Fruit fly (Drosophila melanogaster) whole organism, embryonic: ENCODE results near the gene CG10254.

Source experiments
- ATbp ChIP-seq: fragments of 200-800 bp; sonication (Bioruptor generic); optimal IDR thresholded peaks from 2 replicates; lab custom pipeline; 2017; ENCODE audit warnings: missing biosample characterization, mild to moderate bottlenecking, missing genetic modification characterization, missing genetic modification reagents
- Antp ChIP-seq: fragments of 200-800 bp; sonication (Bioruptor generic); optimal IDR thresholded peaks from 3 replicates; lab custom pipeline; 2016; ENCODE audit warnings: missing biosample characterization, missing genetic modification characterization
- Asciz ChIP-seq: fragments of 200-800 bp; sonication (Bioruptor generic); optimal IDR thresholded peaks from 2 replicates; lab custom pipeline; 2017; ENCODE audit warnings: missing biosample characterization, mild to moderate bottlenecking, missing genetic modification characterization, missing genetic modification reagents
- CG10543 ChIP-seq: fragments of 200-800 bp; sonication (Bioruptor generic); optimal IDR thresholded peaks from 3 replicates; lab custom pipeline; 2017; ENCODE audit warnings: missing biosample characterization, mild to moderate bottlenecking, missing genetic modification characterization, moderate library complexity
- CG12219 ChIP-seq: fragments of 200-800 bp; sonication (Bioruptor generic); optimal IDR thresholded peaks from 3 replicates; lab custom pipeline; 2018; ENCODE audit warnings: missing biosample characterization, mild to moderate bottlenecking, missing genetic modification characterization
- CG13424 ChIP-seq: fragments of 200-800 bp; sonication (Bioruptor generic); optimal IDR thresholded peaks from 2 replicates; lab custom pipeline; 2019; ENCODE audit warnings: missing biosample characterization, mild to moderate bottlenecking, missing genetic modification characterization, moderate library complexity
- CG16815 ChIP-seq: fragments of 200-800 bp; sonication (Bioruptor generic); optimal IDR thresholded peaks from 3 replicates; lab custom pipeline; 2017; ENCODE audit warnings: missing biosample characterization, mild to moderate bottlenecking, missing genetic modification characterization
- CG18011 ChIP-seq: fragments of 200-800 bp; sonication (Bioruptor generic); optimal IDR thresholded peaks from 2 replicates; lab custom pipeline; 2017; ENCODE audit warnings: missing biosample characterization, missing genetic modification characterization, mild to moderate bottlenecking, moderate library complexity, missing genotype
- CG18476 ChIP-seq: fragments of 200-800 bp; sonication (Bioruptor generic); optimal IDR thresholded peaks from 2 replicates; lab custom pipeline; 2016; ENCODE audit warnings: missing biosample characterization, mild to moderate bottlenecking, missing genetic modification characterization
- CG2199 ChIP-seq: fragments of 200-800 bp; sonication (Bioruptor generic); IDR thresholded peaks from 3 replicates; pipeline ENCODE4 v1.3.6; 2022; ENCODE audit warnings: missing biosample characterization, missing genetic modification characterization
- CG2875 ChIP-seq: fragments of 200-800 bp; sonication (Bioruptor generic); optimal IDR thresholded peaks from 2 replicates; lab custom pipeline; 2017; ENCODE audit warnings: missing biosample characterization, mild to moderate bottlenecking, missing genetic modification characterization, missing genetic modification reagents
- CG3065 ChIP-seq: fragments of 200-800 bp; sonication (Bioruptor generic); optimal IDR thresholded peaks from 2 replicates; lab custom pipeline; 2016; ENCODE audit warnings: missing biosample characterization, missing genetic modification characterization
- CG31365 ChIP-seq: fragments of 200-800 bp; sonication (Bioruptor generic); optimal IDR thresholded peaks from 2 replicates; lab custom pipeline; 2018; ENCODE audit warnings: missing biosample characterization, mild to moderate bottlenecking, missing genetic modification characterization
- CG32772 ChIP-seq: fragments of 200-800 bp; sonication (Bioruptor generic); IDR thresholded peaks from 2 replicates; pipeline ENCODE4 v1.3.6; 2022; ENCODE audit warnings: missing biosample characterization, missing genetic modification characterization
- CG4360 ChIP-seq: fragments of 200-800 bp; sonication (Bioruptor generic); IDR thresholded peaks from 2 replicates; pipeline ENCODE4 v1.3.6; 2022; ENCODE audit warnings: missing biosample characterization, missing genetic modification characterization
- CG4730 ChIP-seq: fragments of 200-800 bp; sonication (Bioruptor generic); IDR thresholded peaks from 2 replicates; pipeline ENCODE4 v1.3.6; 2022; ENCODE audit warnings: missing biosample characterization, missing genetic modification characterization
- CG5180 ChIP-seq: fragments of 200-800 bp; sonication (Bioruptor generic); optimal IDR thresholded peaks from 3 replicates; lab custom pipeline; 2017; ENCODE audit warnings: missing biosample characterization, missing genetic modification characterization, mild to moderate bottlenecking, moderate library complexity, missing genetic modification reagents
- CG6813 ChIP-seq: fragments of 200-800 bp; sonication (Bioruptor generic); optimal IDR thresholded peaks from 2 replicates; lab custom pipeline; 2017; ENCODE audit warnings: missing biosample characterization, missing genetic modification characterization, mild to moderate bottlenecking, moderate library complexity, missing genetic modification reagents
- CG8478 ChIP-seq: fragments of >200 bp; optimal IDR thresholded peaks from 2 replicates; lab custom pipeline; 2018
- Dbx ChIP-seq: fragments of 200-800 bp; sonication (Bioruptor generic); IDR thresholded peaks from 3 replicates; pipeline ENCODE4 v1.3.6; 2022; ENCODE audit warnings: missing biosample characterization, missing genetic modification characterization
- Deaf1 ChIP-seq: fragments of 200-800 bp; optimal IDR thresholded peaks from 3 replicates; lab custom pipeline; 2019; ENCODE audit warnings: missing biosample characterization, mild to moderate bottlenecking, missing genetic modification characterization, moderate library complexity
- Doc2 ChIP-seq: fragments of 200-800 bp; sonication (Bioruptor generic); IDR thresholded peaks from 2 replicates; pipeline ENCODE4 v1.3.6; 2022; ENCODE audit warnings: missing biosample characterization, missing genetic modification characterization
- Dref ChIP-seq: fragments of 200-800 bp; sonication (Bioruptor generic); IDR thresholded peaks from 2 replicates; pipeline ENCODE4 v1.3.6; 2022; ENCODE audit warnings: missing biosample characterization, missing genetic modification characterization
- HLH4C ChIP-seq: fragments of 200-800 bp; sonication (Bioruptor generic); IDR thresholded peaks from 3 replicates; pipeline ENCODE4 v1.3.6; 2022; ENCODE audit warnings: missing biosample characterization, missing genetic modification characterization; ENCODE audit not compliant: partially characterized antibody
- Hand ChIP-seq: fragments of 200-800 bp; sonication (Bioruptor generic); optimal IDR thresholded peaks from 2 replicates; lab custom pipeline; 2017; ENCODE audit warnings: mild to moderate bottlenecking, missing biosample characterization, missing genetic modification reagents, missing genetic modification characterization
- HmgD ChIP-seq: fragments of 200-800 bp; sonication (Bioruptor generic); optimal IDR thresholded peaks from 3 replicates; lab custom pipeline; 2016; ENCODE audit warnings: missing biosample characterization, missing genetic modification characterization
- Lpt ChIP-seq: fragments of >200 bp; optimal IDR thresholded peaks from 2 replicates; lab custom pipeline; 2018; ENCODE audit warnings: missing biosample characterization, missing genetic modification characterization
- Med ChIP-seq: fragments of 200-800 bp; sonication (Bioruptor generic); peaks from one replicate; lab custom pipeline; 2016; ENCODE audit warnings: missing biosample characterization, missing genetic modification characterization, mild to moderate bottlenecking, inconsistent platforms, moderate library complexity
- Pdp1 ChIP-seq, 2 experiments: fragments of 200-800 bp; sonication (Bioruptor generic); optimal IDR thresholded peaks; 3 replicates each; lab custom pipeline; 2016; ENCODE audit warnings: missing biosample characterization in 2 of 2, missing genetic modification characterization in 2 of 2, mild to moderate bottlenecking in 1 of 2, moderate library complexity in 1 of 2
- Poxn ChIP-seq: fragments of 200-800 bp; sonication (Bioruptor generic); IDR thresholded peaks from 2 replicates; pipeline ENCODE4 v1.3.6; 2022; ENCODE audit warnings: missing biosample characterization, missing genetic modification characterization
- Rx ChIP-seq: fragments of 200-800 bp; sonication (Bioruptor generic); IDR thresholded peaks from 2 replicates; pipeline ENCODE4 v1.3.6; 2022; ENCODE audit warnings: missing biosample characterization, missing genetic modification characterization
- Sox102F ChIP-seq: fragments of 200-800 bp; sonication (Bioruptor generic); optimal IDR thresholded peaks from 2 replicates; lab custom pipeline; 2018; ENCODE audit warnings: missing biosample characterization, mild to moderate bottlenecking, missing genetic modification characterization, moderate library complexity
- Sry-δ ChIP-seq: fragments of 200-800 bp; sonication (Bioruptor generic); optimal IDR thresholded peaks from 2 replicates; lab custom pipeline; 2016; ENCODE audit warnings: missing biosample characterization, missing genetic modification characterization
- cg ChIP-seq: fragments of 200-800 bp; sonication (Bioruptor generic); optimal IDR thresholded peaks from 3 replicates; lab custom pipeline; 2019; ENCODE audit warnings: missing biosample characterization, mild to moderate bottlenecking, missing genetic modification characterization, moderate library complexity
- dati ChIP-seq: fragments of 200-800 bp; sonication (Bioruptor generic); IDR thresholded peaks from 2 replicates; pipeline ENCODE4 v1.3.6; 2022; ENCODE audit warnings: missing biosample characterization, missing genetic modification characterization
- en ChIP-seq: fragments of 200-800 bp; sonication (Bioruptor generic); optimal IDR thresholded peaks from 2 replicates; lab custom pipeline; 2016; ENCODE audit warnings: missing biosample characterization, missing genetic modification characterization
- grn ChIP-seq: fragments of 200-800 bp; sonication (Bioruptor generic); optimal IDR thresholded peaks from 3 replicates; lab custom pipeline; 2017; ENCODE audit warnings: missing biosample characterization, missing genetic modification characterization
- hbn ChIP-seq: fragments of 200-800 bp; sonication (Bioruptor generic); IDR thresholded peaks from 2 replicates; pipeline ENCODE4 v1.3.6; 2022; ENCODE audit warnings: missing biosample characterization, missing genetic modification characterization; ENCODE audit not compliant: partially characterized antibody
- jigr1 ChIP-seq: fragments of 200-800 bp; sonication (Bioruptor generic); IDR thresholded peaks from 3 replicates; pipeline ENCODE4 v1.3.6; 2022; ENCODE audit warnings: missing biosample characterization, missing genetic modification characterization
- kah ChIP-seq: fragments of 200-800 bp; sonication (Bioruptor generic); optimal IDR thresholded peaks from 2 replicates; lab custom pipeline; 2018; ENCODE audit warnings: missing biosample characterization, mild to moderate bottlenecking, missing genetic modification characterization
- lmd ChIP-seq: fragments of 200-800 bp; sonication (Bioruptor generic); IDR thresholded peaks from 2 replicates; pipeline ENCODE4 v1.3.6; 2022; ENCODE audit warnings: missing biosample characterization, missing genetic modification characterization
- nerfin-1 ChIP-seq: fragments of 200-800 bp; sonication (Bioruptor generic); optimal IDR thresholded peaks from 3 replicates; lab custom pipeline; 2019; ENCODE audit warnings: missing biosample characterization, mild to moderate bottlenecking, missing genetic modification characterization, moderate library complexity
- nmo ChIP-seq: fragments of 200-800 bp; sonication (Bioruptor generic); optimal IDR thresholded peaks from 2 replicates; lab custom pipeline; 2018; ENCODE audit warnings: missing biosample characterization, mild to moderate bottlenecking, missing genetic modification characterization, moderate library complexity
- ranshi ChIP-seq: fragments of 200-800 bp; sonication (Bioruptor generic); IDR thresholded peaks from 2 replicates; pipeline ENCODE4 v1.3.6; 2022; ENCODE audit warnings: missing biosample characterization, missing genetic modification characterization
- so ChIP-seq: fragments of 200-800 bp; sonication (Bioruptor generic); IDR thresholded peaks from 3 replicates; pipeline ENCODE4 v1.3.6; 2022; ENCODE audit warnings: missing biosample characterization, missing genetic modification characterization
- ssp ChIP-seq: fragments of 200-800 bp; sonication (Bioruptor generic); IDR thresholded peaks from 2 replicates; pipeline ENCODE4 v1.3.6; 2022; ENCODE audit warnings: missing biosample characterization, missing genetic modification characterization
- tgo ChIP-seq: fragments of 200-800 bp; sonication (Bioruptor generic); IDR thresholded peaks from 3 replicates; pipeline ENCODE4 v1.3.6; 2022; ENCODE audit warnings: missing biosample characterization, missing genetic modification characterization
- tup ChIP-seq: fragments of 200-800 bp; sonication (Bioruptor generic); optimal IDR thresholded peaks from 2 replicates; lab custom pipeline; 2016; ENCODE audit warnings: missing biosample characterization, mild to moderate bottlenecking, missing genetic modification characterization, moderate library complexity
- vfl ChIP-seq: fragments of 200-800 bp; sonication (Bioruptor generic); optimal IDR thresholded peaks from 2 replicates; lab custom pipeline; 2016; ENCODE audit warnings: missing biosample characterization, missing genetic modification characterization

CG10254 gene

dm6 chr3R:23678349-23679193, 16.2 kb downstream of the CG10254 start, which contains the start of gene GILT2 (continued):
- peak; percentile 78 for TF ChIP-seq CG18011 (GFP tag; lab: Kevin White, UChicago)
- peak; percentile 50; the same call in 1 of the 2 replicates for TF ChIP-seq Poxn (GFP tag; lab: Robert Waterston, UW)
- TF ChIP-seq tup (GFP tag; lab: Kevin White, UChicago): peak; percentile 63
- peak; percentile 33 for TF ChIP-seq CG31365 (tag; lab: Kevin White, UChicago)
- TF ChIP-seq HLH4C (GFP tag; lab: Robert Waterston, UW): no peak
- TF ChIP-seq Rx: peak; percentile 77
- TF ChIP-seq Hand (GFP tag; lab: Kevin White, UChicago): peak; percentile 88
- TF ChIP-seq CG6813: peak; percentile 92
- peak; percentile 95 for TF ChIP-seq Sox102F (GFP tag; lab: Kevin White, UChicago)
- TF ChIP-seq CG32772 (GFP tag; lab: Robert Waterston, UW): peak; percentile 90
- TF ChIP-seq CG18476 (GFP tag; lab: Kevin White, UChicago): peak; percentile 86
- TF ChIP-seq cg (GFP tag; lab: Kevin White, UChicago): no peak
- TF ChIP-seq Med (GFP tag; lab: Kevin White, UChicago): peak; percentile 90
- peak; percentile 11 for TF ChIP-seq Sry-δ (GFP tag; lab: Kevin White, UChicago)
- no peak for TF ChIP-seq Doc2 (GFP tag; lab: Robert Waterston, UW)
- TF ChIP-seq en (GFP tag; lab: Kevin White, UChicago): no peak
- TF ChIP-seq Deaf1: peak; percentile 71
- peak; percentile 92 for TF ChIP-seq tgo (GFP tag; lab: Robert Waterston, UW)
- TF ChIP-seq hbn (GFP tag; lab: Robert Waterston, UW): no peak
- peak; percentile 82 for TF ChIP-seq CG12219 (GFP tag; lab: Kevin White, UChicago)
- TF ChIP-seq Dbx: peak; percentile 93
- no peak for TF ChIP-seq Dref (GFP tag; lab: Robert Waterston, UW)
- TF ChIP-seq Lpt: no peak
- peak; percentile 88 for TF ChIP-seq CG4730 (GFP tag; lab: Robert Waterston, UW)
- TF ChIP-seq ATbp (GFP tag; lab: Kevin White, UChicago): peak; percentile 88
- TF ChIP-seq jigr1 (GFP tag; lab: Robert Waterston, UW): peak; percentile 57; the same call in 2 of the 3 replicates
- TF ChIP-seq CG5180 (GFP tag; lab: Kevin White, UChicago): peak; percentile 83
- peak; percentile 88 for TF ChIP-seq kah (GFP tag; lab: Kevin White, UChicago)
- peak; percentile 73; the same call in 2 of the 3 replicates for TF ChIP-seq CG2199 (GFP tag; lab: Robert Waterston, UW)
- peak; percentile 95 for TF ChIP-seq nmo (GFP tag; lab: Kevin White, UChicago)
- peak; percentile 74 for TF ChIP-seq CG16815 (GFP tag; lab: Kevin White, UChicago)
- TF ChIP-seq lmd (GFP tag; lab: Robert Waterston, UW): peak; percentile 95
- peak; percentile 92 for TF ChIP-seq so (GFP tag; lab: Robert Waterston, UW)
- no peak for TF ChIP-seq CG8478 (lab: Kevin White, UChicago)
- TF ChIP-seq CG10543 (GFP tag; lab: Kevin White, UChicago): peak; percentile 89
- TF ChIP-seq Asciz (GFP tag; lab: Kevin White, UChicago): peak; percentile 94
- peak; percentile 94 for TF ChIP-seq ranshi
- peak; percentile 60 for TF ChIP-seq CG4360 (GFP tag; lab: Robert Waterston, UW)
- peak; percentile 55 for TF ChIP-seq grn (GFP tag; lab: Kevin White, UChicago)
- no peak for TF ChIP-seq HmgD (GFP tag; lab: Kevin White, UChicago)
- peak; percentile 55 for TF ChIP-seq Pdp1 (GFP tag; optimal IDR thresholded peaks at IDR 0.05; lab: Kevin White, UChicago)
- peak; percentile 76 for TF ChIP-seq CG3065 (GFP tag; lab: Kevin White, UChicago)
- peak; percentile 48 for TF ChIP-seq vfl (GFP tag; lab: Kevin White, UChicago)
- TF ChIP-seq ssp (GFP tag; lab: Robert Waterston, UW): peak; percentile 81
- TF ChIP-seq dati (GFP tag; lab: Robert Waterston, UW): peak; percentile 79
- TF ChIP-seq CG2875 (GFP tag; lab: Kevin White, UChicago): peak; percentile 82
- TF ChIP-seq Antp (GFP tag; lab: Kevin White, UChicago): peak; percentile 25
- peak; percentile 95 for TF ChIP-seq CG13424 (tag; lab: Kevin White, UChicago)
- peak; percentile 90 for TF ChIP-seq nerfin-1 (tag; lab: Kevin White, UChicago)
